Worm (Caenorhabditis elegans) whole organism, L4 larva: Measurements from ENCODE around the gene str-206.

Source experiments
- D1046.2 ChIP-seq: fragments of 200-800 bp; sonication (Bioruptor generic); IDR thresholded peaks from 2 replicates; pipeline ENCODE4 v1.3.6; 2022; ENCODE audit warnings: missing genetic modification characterization, missing compliant biosample characterization
- F10B5.3 ChIP-seq: sonication (generic microtip); optimal IDR thresholded peaks from 2 replicates; lab custom pipeline; 2016; ENCODE audit warnings: mild to moderate bottlenecking, missing genetic modification characterization, missing compliant biosample characterization
- F37D6.2 ChIP-seq: sonication (generic microtip); optimal IDR thresholded peaks from 2 replicates; lab custom pipeline; 2016; ENCODE audit warnings: mild to moderate bottlenecking, missing genetic modification characterization, missing compliant biosample characterization
- R02D3.7 ChIP-seq: fragments of 150-350 bp; sonication (generic microtip); optimal IDR thresholded peaks from 3 replicates; lab custom pipeline; 2014; ENCODE audit warnings: missing biosample characterization, missing genetic modification characterization
- T26A8.4 ChIP-seq: fragments of 200-800 bp; sonication (Bioruptor generic); IDR thresholded peaks from 2 replicates; pipeline ENCODE4 v1.3.6; 2022; ENCODE audit warnings: missing genetic modification characterization, missing compliant biosample characterization
- Y48G9A.11 ChIP-seq: fragments of 200-800 bp; sonication (Bioruptor generic); IDR thresholded peaks from 2 replicates; pipeline ENCODE4 v1.3.6; 2022; ENCODE audit warnings: missing genetic modification reagents, missing genetic modification characterization, missing compliant biosample characterization
- ZK337.2 ChIP-seq: fragments of 200-800 bp; sonication (Bioruptor generic); IDR thresholded peaks from 2 replicates; pipeline ENCODE4 v1.3.6; 2022; ENCODE audit warnings: missing genetic modification reagents, missing genetic modification characterization, missing compliant biosample characterization
- aly-2 ChIP-seq: sonication (generic microtip); optimal IDR thresholded peaks from 2 replicates; lab custom pipeline; 2018; ENCODE audit warnings: missing biosample characterization, missing genetic modification characterization
- arid-1 ChIP-seq: fragments of 200-800 bp; sonication (Bioruptor generic); conservative IDR thresholded peaks from 2 replicates; pipeline ENCODE4 v1.3.6; 2022; ENCODE audit warnings: missing genetic modification reagents, missing genetic modification characterization, missing compliant biosample characterization
- attf-4 ChIP-seq: sonication (generic microtip); optimal IDR thresholded peaks from 3 replicates; lab custom pipeline; 2017; ENCODE audit warnings: missing biosample characterization, missing genetic modification characterization
- ceh-32 ChIP-seq: sonication (generic microtip); optimal IDR thresholded peaks from 2 replicates; lab custom pipeline; 2016; ENCODE audit warnings: mild to moderate bottlenecking, missing genetic modification characterization, missing compliant biosample characterization; ENCODE audit not compliant: poor library complexity
- ces-1 ChIP-seq: fragments of 150-350 bp; sonication (generic microtip); optimal IDR thresholded peaks from 4 replicates; lab custom pipeline; 2014; ENCODE audit warnings: missing biosample characterization, missing genetic modification reagents, missing genetic modification characterization
- cey-2 ChIP-seq: sonication (generic microtip); optimal IDR thresholded peaks from 3 replicates; lab custom pipeline; 2017; ENCODE audit warnings: missing genetic modification characterization, mild to moderate bottlenecking, missing compliant biosample characterization, antibody characterized with exemption, borderline replicate concordance; ENCODE audit not compliant: insufficient read depth
- daf-19 ChIP-seq: fragments of 200-800 bp; sonication (Bioruptor generic); conservative IDR thresholded peaks from 2 replicates; pipeline ENCODE4 v1.3.6; 2022; ENCODE audit warnings: missing genetic modification characterization, missing compliant biosample characterization
- dve-1 ChIP-seq: sonication (generic microtip); optimal IDR thresholded peaks from 2 replicates; lab custom pipeline; 2017; ENCODE audit warnings: antibody characterized with exemption, mild to moderate bottlenecking, missing genetic modification characterization, missing compliant biosample characterization; ENCODE audit not compliant: insufficient read depth
- egl-27 ChIP-seq: sonication (generic microtip); optimal IDR thresholded peaks from 3 replicates; lab custom pipeline; 2017; ENCODE audit warnings: missing biosample characterization, missing genetic modification reagents, missing genetic modification characterization
- gei-8 ChIP-seq: fragments of 200-800 bp; sonication (Bioruptor generic); optimal IDR thresholded peaks from 2 replicates; lab custom pipeline; 2018; ENCODE audit warnings: mild to moderate bottlenecking, missing genetic modification characterization, missing compliant biosample characterization
- hlh-11 ChIP-seq: fragments of 200-800 bp; sonication (Bioruptor generic); optimal IDR thresholded peaks from 2 replicates; lab custom pipeline; 2018; ENCODE audit warnings: mild to moderate bottlenecking, missing genetic modification characterization, missing compliant biosample characterization
- hlh-30 ChIP-seq: sonication (generic microtip); optimal IDR thresholded peaks from 2 replicates; lab custom pipeline; 2017; ENCODE audit warnings: antibody characterized with exemption, mild to moderate bottlenecking, missing genetic modification characterization, missing compliant biosample characterization; ENCODE audit not compliant: insufficient read depth
- lim-7 ChIP-seq: fragments of 200-800 bp; sonication (Bioruptor generic); IDR thresholded peaks from 2 replicates; pipeline ENCODE4 v1.3.6; 2022; ENCODE audit warnings: missing genetic modification characterization, missing compliant biosample characterization
- lin-13 ChIP-seq: fragments of 150-350 bp; optimal IDR thresholded peaks from 2 replicates; lab custom pipeline; 2014; ENCODE audit warnings: missing biosample characterization, missing genetic modification reagents, missing genetic modification characterization
- lin-15B ChIP-seq: fragments of 150-350 bp; sonication (generic microtip); optimal IDR thresholded peaks from 3 replicates; lab custom pipeline; 2014; ENCODE audit warnings: missing biosample characterization, missing genetic modification characterization
- lin-29 ChIP-seq: fragments of 200-800 bp; sonication (Bioruptor generic); IDR thresholded peaks from 2 replicates; pipeline ENCODE4 v1.3.6; 2022; ENCODE audit warnings: missing genetic modification reagents, missing genetic modification characterization, missing compliant biosample characterization
- lin-39 ChIP-seq: fragments of 150-350 bp; optimal IDR thresholded peaks from 2 replicates; lab custom pipeline; 2014; ENCODE audit warnings: missing biosample characterization, missing genetic modification reagents, missing genetic modification characterization
- lir-3 ChIP-seq: sonication (generic microtip); optimal IDR thresholded peaks from 2 replicates; lab custom pipeline; 2016; ENCODE audit warnings: mild to moderate bottlenecking, missing genetic modification characterization, missing compliant biosample characterization
- madf-5 ChIP-seq, 2 experiments: fragments of 200-800 bp; sonication (Bioruptor generic); IDR thresholded peaks; 2 replicates each; pipeline ENCODE4 v1.3.6; 2022; ENCODE audit warnings: missing compliant biosample characterization in 2 of 2, missing genetic modification characterization in 2 of 2
- madf-9 ChIP-seq: fragments of 200-800 bp; sonication (Bioruptor generic); conservative IDR thresholded peaks from 2 replicates; pipeline ENCODE4 v1.3.6; 2022; ENCODE audit warnings: missing genetic modification reagents, missing genetic modification characterization, missing compliant biosample characterization
- mdt-29 ChIP-seq: fragments of 200-800 bp; sonication (Bioruptor generic); IDR thresholded peaks from 2 replicates; pipeline ENCODE4 v1.3.6; 2022; ENCODE audit warnings: missing genetic modification reagents, missing genetic modification characterization, missing compliant biosample characterization
- mxl-3 ChIP-seq: fragments of 200-800 bp; sonication (Bioruptor generic); optimal IDR thresholded peaks from 2 replicates; lab custom pipeline; 2018; ENCODE audit warnings: mild to moderate bottlenecking, missing genetic modification characterization, missing compliant biosample characterization
- nhr-102 ChIP-seq: sonication (generic microtip); optimal IDR thresholded peaks from 2 replicates; lab custom pipeline; 2016; ENCODE audit warnings: mild to moderate bottlenecking, missing genetic modification characterization, moderate library complexity, missing compliant biosample characterization
- nhr-111 ChIP-seq: fragments of 200-800 bp; sonication (Bioruptor generic); optimal IDR thresholded peaks from 2 replicates; lab custom pipeline; 2018; ENCODE audit warnings: mild to moderate bottlenecking, missing genetic modification characterization, missing compliant biosample characterization
- nhr-25 ChIP-seq: sonication (generic microtip); optimal IDR thresholded peaks from 2 replicates; lab custom pipeline; 2017; ENCODE audit warnings: missing genetic modification characterization, mild to moderate bottlenecking, missing compliant biosample characterization, antibody characterized with exemption, moderate library complexity, borderline replicate concordance; ENCODE audit not compliant: insufficient read depth
- nhr-42 ChIP-seq: fragments of 200-800 bp; sonication (Bioruptor generic); IDR thresholded peaks from 2 replicates; pipeline ENCODE4 v1.3.6; 2022; ENCODE audit warnings: missing genetic modification characterization, missing compliant biosample characterization
- nhr-6 ChIP-seq: fragments of 150-350 bp; optimal IDR thresholded peaks from 2 replicates; lab custom pipeline; 2014; ENCODE audit warnings: missing biosample characterization, missing genetic modification characterization
- nhr-76 ChIP-seq: fragments of 150-350 bp; optimal IDR thresholded peaks from 2 replicates; lab custom pipeline; 2014; ENCODE audit warnings: missing biosample characterization, missing genetic modification characterization
- nhr-77 ChIP-seq: fragments of 150-350 bp; optimal IDR thresholded peaks from 2 replicates; lab custom pipeline; 2014; ENCODE audit warnings: missing biosample characterization, missing genetic modification characterization
- php-3 ChIP-seq: fragments of 200-800 bp; sonication (Bioruptor generic); IDR thresholded peaks from 2 replicates; pipeline ENCODE4 v1.3.6; 2022; ENCODE audit warnings: missing genetic modification reagents, missing genetic modification characterization, missing compliant biosample characterization
- rbr-2 ChIP-seq: sonication (generic microtip); optimal IDR thresholded peaks from 2 replicates; lab custom pipeline; 2016; ENCODE audit warnings: missing genotype, missing genetic modification characterization, missing compliant biosample characterization
- sdz-12 ChIP-seq: fragments of 200-800 bp; sonication (Bioruptor generic); optimal IDR thresholded peaks from 2 replicates; lab custom pipeline; 2018; ENCODE audit warnings: mild to moderate bottlenecking, missing genetic modification characterization, missing compliant biosample characterization
- set-16 ChIP-seq: fragments of 200-800 bp; sonication (Bioruptor generic); IDR thresholded peaks from 2 replicates; pipeline ENCODE4 v1.3.6; 2022; ENCODE audit warnings: missing genetic modification reagents, missing genetic modification characterization, missing compliant biosample characterization
- skn-1 ChIP-seq: fragments of 150-350 bp; optimal IDR thresholded peaks from 2 replicates; lab custom pipeline; 2014; ENCODE audit warnings: missing biosample characterization, missing genetic modification characterization
- snpc-1.2 ChIP-seq: fragments of 200-800 bp; sonication (Bioruptor generic); IDR thresholded peaks from 2 replicates; pipeline ENCODE4 v1.3.6; 2022; ENCODE audit warnings: missing genetic modification reagents, missing genetic modification characterization, missing compliant biosample characterization
- spr-1 ChIP-seq: sonication (generic microtip); optimal IDR thresholded peaks from 2 replicates; lab custom pipeline; 2016; ENCODE audit warnings: mild to moderate bottlenecking, missing genetic modification characterization, missing compliant biosample characterization
- unc-130 ChIP-seq: sonication (generic microtip); optimal IDR thresholded peaks from 2 replicates; lab custom pipeline; 2016; ENCODE audit warnings: missing genetic modification reagents, missing genetic modification characterization, missing compliant biosample characterization
- unc-39 ChIP-seq: sonication (generic microtip); optimal IDR thresholded peaks from 2 replicates; lab custom pipeline; 2017; ENCODE audit warnings: missing biosample characterization, missing genetic modification characterization
- unc-62 ChIP-seq, 3 experiments: fragments of 150-350 bp in 1 of 3; sonication (generic microtip); optimal IDR thresholded peaks in 2 of 3; peaks in 1 of 3; 1 replicate in 1 of 3; 2 replicates in 2 of 3; lab custom pipeline; 2014 to 2017; ENCODE audit warnings: missing biosample characterization in 3 of 3, missing genetic modification characterization in 3 of 3, missing genetic modification reagents in 3 of 3, missing genotype in 1 of 3
- vab-7 ChIP-seq: fragments of 200-800 bp; sonication (Bioruptor generic); IDR thresholded peaks from 2 replicates; pipeline ENCODE4 v1.3.6; 2022; ENCODE audit warnings: missing genetic modification reagents, missing genetic modification characterization, missing compliant biosample characterization
- zfp-3 ChIP-seq: fragments of 200-800 bp; sonication (Bioruptor generic); conservative IDR thresholded peaks from 2 replicates; pipeline ENCODE4 v1.3.6; 2022; ENCODE audit warnings: missing genetic modification reagents, missing genetic modification characterization, missing compliant biosample characterization
- zip-2 ChIP-seq: fragments of 150-350 bp; optimal IDR thresholded peaks from 2 replicates; lab custom pipeline; 2014; ENCODE audit warnings: missing biosample characterization, missing genetic modification characterization
- ztf-11 ChIP-seq: fragments of 150-350 bp; optimal IDR thresholded peaks from 2 replicates; lab custom pipeline; 2014; ENCODE audit warnings: missing biosample characterization, missing genetic modification characterization

The str-206 gene

DNA sequence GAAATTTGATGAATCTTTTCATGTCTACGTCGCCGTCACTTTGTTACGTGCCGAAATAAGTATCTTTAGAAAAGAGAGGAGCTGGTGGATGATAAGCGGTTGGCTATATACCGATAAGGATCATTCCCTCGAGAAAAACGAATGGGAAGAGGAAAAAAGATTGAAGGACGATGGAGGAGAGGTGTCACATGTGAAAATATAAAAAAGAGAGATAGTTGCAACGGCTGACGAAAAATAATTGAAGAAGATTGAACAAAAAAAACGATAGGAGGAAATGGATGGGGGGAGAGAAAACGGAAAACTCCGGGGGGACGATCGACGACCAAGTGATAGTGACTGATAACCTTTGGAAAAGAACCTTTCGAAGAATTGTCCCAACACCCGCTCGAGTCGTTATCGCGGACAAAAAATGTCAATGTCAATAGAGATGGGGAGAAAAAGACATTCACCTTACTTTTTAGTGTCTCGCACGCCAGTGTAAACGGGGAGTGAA, 11.6 kb downstream of the str-206 start (continued):
- TF ChIP-seq ztf-11 (tag; lab: Kevin White, UChicago) (no peak), T26A8.4 (GFP tag; lab: Robert Waterston, UW) (no peak; the same call in 1 of the 2 replicates), nhr-6 (no peak), gei-8 (GFP tag; lab: Kevin White, UChicago) (peak; percentile 78), hlh-30 (peak; percentile 90), daf-19 (GFP tag; lab: Robert Waterston, UW) (no peak), lin-39 (tag; lab: Kevin White, UChicago) (no peak), lin-15B (tag; lab: Kevin White, UChicago) (no peak), set-16 (GFP tag; lab: Robert Waterston, UW) (peak; percentile 30), ces-1 (GFP tag; lab: Kevin White, UChicago) (no peak), dve-1 (peak; percentile 96), sdz-12 (GFP tag; lab: Kevin White, UChicago) (no peak), nhr-102 (tag; lab: Kevin White, UChicago) (peak; percentile 87), vab-7 (GFP tag; lab: Robert Waterston, UW) (no peak), Y48G9A.11 (peak; percentile 56; the same call in 1 of the 2 replicates), mdt-29 (GFP tag; lab: Robert Waterston, UW) (no peak), rbr-2 (tag; lab: Kevin White, UChicago) (peak; percentile 0), F10B5.3 (tag; lab: Kevin White, UChicago) (no peak), ceh-32 (tag; lab: Kevin White, UChicago) (no peak), php-3 (peak; percentile 62; the same call in 1 of the 2 replicates), snpc-1.2 (GFP tag; lab: Robert Waterston, UW) (no peak), zfp-3 (peak; percentile 38; the same call in 1 of the 2 replicates), unc-62 (GFP tag; optimal IDR thresholded peaks at IDR 0.05 in 1 of 2; lab: Kevin White, UChicago) (peak in 1 of 2 experiments; percentile 3), unc-62 (tag; optimal IDR thresholded peaks at IDR 0.05; lab: Kevin White, UChicago) (no peak), hlh-11 (tag; lab: Kevin White, UChicago) (peak; percentile 98), madf-5 (GFP tag; IDR thresholded peaks at IDR 0.05; lab: Robert Waterston, UW) (no peak), lir-3 (tag; lab: Kevin White, UChicago) (no peak), madf-9 (GFP tag; lab: Robert Waterston, UW) (0 out of 2 replicates have a peak, but pooled peaks have one; percentile 2), arid-1 (GFP tag; lab: Robert Waterston, UW) (no peak), egl-27 (tag; lab: Kevin White, UChicago) (no peak), nhr-76 (tag; lab: Kevin White, UChicago) (peak; percentile 15), F37D6.2 (tag; lab: Kevin White, UChicago) (no peak), mxl-3 (GFP tag; lab: Kevin White, UChicago) (peak; percentile 65), lin-29 (GFP tag; lab: Robert Waterston, UW) (no peak), D1046.2 (GFP tag; lab: Robert Waterston, UW) (no peak), lin-13 (GFP tag; lab: Kevin White, UChicago) (no peak), cey-2 (no peak), unc-39 (tag; lab: Kevin White, UChicago) (no peak), spr-1 (tag; lab: Kevin White, UChicago) (peak; percentile 22), zip-2 (tag; lab: Kevin White, UChicago) (no peak), skn-1 (tag; lab: Kevin White, UChicago) (no peak), nhr-77 (peak; percentile 59), ZK337.2 (no peak), aly-2 (tag; lab: Kevin White, UChicago) (no peak), unc-130 (no peak), R02D3.7 (tag; lab: Kevin White, UChicago) (no peak), nhr-25 (tag; lab: Kevin White, UChicago) (peak; percentile 79), attf-4 (tag; lab: Kevin White, UChicago) (no peak), lim-7 (no peak), nhr-111 (GFP tag; lab: Kevin White, UChicago) (no peak), nhr-42 (GFP tag; lab: Robert Waterston, UW) (0 out of 2 replicates have a peak, but pooled peaks have one; percentile 27)
